Worm (Caenorhabditis elegans) whole organism, L4 larva: ENCODE data around the gene fbxb-33.

ENCODE experiments used
- R02D3.7 ChIP-seq: fragments of 150-350 bp; sonication (generic microtip); optimal IDR thresholded peaks from 3 replicates; lab custom pipeline; 2014; ENCODE audit warnings: missing biosample characterization, missing genetic modification characterization
- ZK546.5 ChIP-seq, 2 experiments: sonication (generic microtip); optimal IDR thresholded peaks; 2 replicates each; lab custom pipeline; 2017; ENCODE audit warnings: missing biosample characterization in 2 of 2, missing genetic modification characterization in 2 of 2
- ces-1 ChIP-seq: fragments of 150-350 bp; sonication (generic microtip); optimal IDR thresholded peaks from 4 replicates; lab custom pipeline; 2014; ENCODE audit warnings: missing biosample characterization, missing genetic modification reagents, missing genetic modification characterization
- dpl-1 ChIP-seq: fragments of 150-350 bp; optimal IDR thresholded peaks from 2 replicates; lab custom pipeline; 2014; ENCODE audit warnings: missing biosample characterization, missing genetic modification reagents, missing genetic modification characterization
- hlh-30 ChIP-seq: sonication (generic microtip); optimal IDR thresholded peaks from 2 replicates; lab custom pipeline; 2017; ENCODE audit warnings: antibody characterized with exemption, mild to moderate bottlenecking, missing genetic modification characterization, missing compliant biosample characterization; ENCODE audit not compliant: insufficient read depth
- jun-1 ChIP-seq: fragments of 150-350 bp; optimal IDR thresholded peaks from 2 replicates; lab custom pipeline; 2014; ENCODE audit warnings: missing biosample characterization, missing genetic modification reagents, missing genetic modification characterization
- lin-13 ChIP-seq: fragments of 150-350 bp; optimal IDR thresholded peaks from 2 replicates; lab custom pipeline; 2014; ENCODE audit warnings: missing biosample characterization, missing genetic modification reagents, missing genetic modification characterization
- nhr-76 ChIP-seq: fragments of 150-350 bp; optimal IDR thresholded peaks from 2 replicates; lab custom pipeline; 2014; ENCODE audit warnings: missing biosample characterization, missing genetic modification characterization
- php-3 ChIP-seq: fragments of 200-800 bp; sonication (Bioruptor generic); IDR thresholded peaks from 2 replicates; pipeline ENCODE4 v1.3.6; 2022; ENCODE audit warnings: missing genetic modification reagents, missing genetic modification characterization, missing compliant biosample characterization
- pqm-1 ChIP-seq: sonication (generic microtip); optimal IDR thresholded peaks from 2 replicates; lab custom pipeline; 2017; ENCODE audit warnings: missing biosample characterization, missing genetic modification characterization

DNA sequence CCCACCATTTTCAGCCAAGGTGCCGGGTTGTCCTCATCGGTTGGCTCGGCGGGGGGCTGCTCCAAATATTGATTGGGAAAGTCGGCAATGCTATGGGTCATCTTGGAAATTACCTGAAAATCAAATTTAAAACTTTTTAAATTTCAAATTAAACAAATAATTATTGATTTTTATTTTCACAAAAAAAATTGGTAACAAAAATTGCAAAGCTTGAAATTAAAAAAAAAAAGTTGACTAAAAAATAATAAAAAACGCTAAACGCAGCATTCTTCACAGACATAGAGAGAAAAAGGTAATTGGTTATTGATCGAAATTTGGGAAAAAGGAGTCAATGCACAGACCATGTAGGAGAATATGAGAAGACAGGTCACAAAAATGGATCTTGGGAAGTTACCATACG is 48.5 kb upstream of the fbxb-33 start, which contains the start of gene Y49F6A.11:
- TF ChIP-seq R02D3.7 (tag; lab: Kevin White, UChicago) (no peak), php-3 (no peak), pqm-1 (tag; lab: Kevin White, UChicago) (no peak), hlh-30 (no peak), nhr-76 (no peak), lin-13 (GFP tag; lab: Kevin White, UChicago) (no peak), dpl-1 (no peak), ces-1 (no peak), ZK546.5 (tag; optimal IDR thresholded peaks at IDR 0.05; lab: Kevin White, UChicago) (no peak), jun-1 (no peak)
